Worm (Caenorhabditis elegans): ENCODE results near the gene C05E11.6.

ce11 chrX:4571137-4571536, 9.2 kb downstream of the C05E11.6 start, which contains the start of gene amt-1:
- no peak for TF ChIP-seq egl-27 (tag; optimal IDR thresholded peaks at IDR 0.05)
- TF ChIP-seq ceh-9 (tag; optimal IDR thresholded peaks at IDR 0.05): no peak
- no peak for TF ChIP-seq egl-5 (tag; optimal IDR thresholded peaks at IDR 0.05)
- TF ChIP-seq pha-4 (tag; optimal IDR thresholded peaks at IDR 0.05): no peak
- no peak for TF ChIP-seq lin-39 (tag; optimal IDR thresholded peaks at IDR 0.05)
- no peak for TF ChIP-seq jun-1 (tag; optimal IDR thresholded peaks at IDR 0.05)
- no peak for TF ChIP-seq nhr-11 (tag; optimal IDR thresholded peaks at IDR 0.05)

Data from whole organism, L3 larva.